Fruit fly (Drosophila melanogaster) whole organism, larva: ENCODE data around the gene CG12590.

ENCODE experiments used
- noc ChIP-seq: fragments of 200-800 bp; sonication (Bioruptor generic); optimal IDR thresholded peaks from 3 replicates; lab custom pipeline; 2019; ENCODE audit warnings: missing biosample characterization, mild to moderate bottlenecking, missing genetic modification characterization, moderate library complexity

The CG12590 gene

DNA sequence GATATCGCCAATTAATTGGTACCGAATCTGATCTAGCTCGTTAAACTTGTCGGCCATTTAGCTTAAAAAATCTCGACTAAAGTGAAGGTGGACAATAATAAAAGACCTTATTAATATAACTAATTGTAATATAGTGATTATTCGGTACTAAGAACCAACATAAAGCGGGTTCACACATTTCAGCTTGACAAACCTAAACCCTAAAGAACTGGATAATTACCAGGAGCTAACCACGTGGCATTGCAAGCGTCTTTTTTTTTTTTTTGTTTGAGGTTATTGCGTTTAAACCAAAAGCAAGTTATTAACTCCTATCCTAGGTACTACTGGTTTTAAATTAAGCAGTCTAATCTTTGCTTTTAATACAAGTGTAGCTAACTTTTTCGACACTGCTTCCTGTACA is at the start of gene CG12590:
Gene CG12590, plus strand, starts transcription at position 301 of the 400 bp plus-strand sequence.
- TF ChIP-seq noc (tag; lab: Kevin White, UChicago): no peak

DNA sequence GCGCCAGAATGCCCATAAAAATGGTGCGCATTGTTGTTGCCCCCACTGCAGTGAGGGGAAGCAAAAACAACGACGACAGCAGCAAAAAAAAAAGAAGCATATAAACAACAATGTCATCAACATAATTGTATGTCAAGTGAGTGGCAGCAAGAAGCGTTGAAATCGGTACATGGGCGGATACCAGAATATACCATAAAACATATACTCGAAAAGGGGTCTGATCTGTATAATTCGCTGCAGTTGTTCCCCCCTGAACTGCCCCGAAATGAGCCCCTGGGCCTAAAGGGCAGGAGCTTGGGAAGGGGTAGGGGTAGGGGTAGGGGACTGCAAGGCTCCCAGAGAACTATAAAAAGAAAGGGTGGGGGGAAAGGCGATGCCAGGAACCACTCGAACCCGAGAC is 47.5 kb upstream of the CG12590 start:
- no peak for TF ChIP-seq noc (tag; lab: Kevin White, UChicago)

DNA sequence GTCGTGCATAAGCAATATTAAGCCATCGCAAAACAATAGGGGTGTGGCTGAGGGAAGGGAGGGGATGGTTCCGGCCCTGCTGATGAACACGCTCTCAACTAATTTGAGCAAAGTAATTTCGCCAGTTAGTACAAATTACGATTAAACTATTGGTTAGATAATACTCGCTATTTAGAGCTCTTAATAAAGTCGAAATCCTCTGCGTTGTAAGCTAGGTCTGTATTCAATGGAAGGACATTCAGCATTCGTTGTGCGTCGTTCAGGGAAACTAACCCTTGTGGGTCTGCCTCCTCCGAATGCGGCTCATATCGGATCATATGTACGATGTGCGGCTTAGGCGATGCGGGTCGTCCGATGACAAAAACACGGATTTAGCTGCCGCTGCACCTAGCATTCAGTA is 47.0 kb upstream of the CG12590 start:
- TF ChIP-seq noc (tag; lab: Kevin White, UChicago): no peak

DNA sequence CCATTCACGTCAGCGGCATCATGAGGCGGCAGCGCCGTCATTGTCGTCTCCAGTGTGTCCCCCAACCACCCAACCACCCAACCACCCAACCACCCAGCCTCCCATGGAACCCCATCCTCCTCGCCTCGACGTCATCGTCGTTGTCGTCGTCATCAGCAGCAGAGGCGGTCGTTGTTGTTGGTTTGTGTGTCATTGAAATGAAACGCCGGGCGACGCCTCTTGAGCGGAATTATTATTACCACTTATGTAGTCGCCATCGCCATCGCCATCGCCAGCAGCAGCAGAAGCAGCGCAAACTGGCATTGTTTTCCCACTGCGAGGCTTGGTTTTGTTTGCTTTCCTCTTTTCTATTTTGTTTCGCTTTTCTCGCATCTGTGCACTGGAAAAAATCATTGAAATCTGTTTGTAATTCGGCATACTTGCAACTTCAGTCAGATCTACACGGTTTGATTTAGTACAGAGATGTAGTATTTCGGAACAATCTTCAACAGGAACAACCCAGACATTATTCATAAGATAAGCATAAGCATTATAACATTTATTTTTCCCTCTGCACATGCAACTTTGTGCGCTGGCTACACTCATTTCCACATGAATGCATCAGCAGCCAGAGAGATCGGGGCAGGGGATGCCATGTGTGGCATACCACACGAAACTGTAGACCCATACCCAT is 46.5 kb upstream of the CG12590 start:
- TF ChIP-seq noc (tag; lab: Kevin White, UChicago): no peak

DNA sequence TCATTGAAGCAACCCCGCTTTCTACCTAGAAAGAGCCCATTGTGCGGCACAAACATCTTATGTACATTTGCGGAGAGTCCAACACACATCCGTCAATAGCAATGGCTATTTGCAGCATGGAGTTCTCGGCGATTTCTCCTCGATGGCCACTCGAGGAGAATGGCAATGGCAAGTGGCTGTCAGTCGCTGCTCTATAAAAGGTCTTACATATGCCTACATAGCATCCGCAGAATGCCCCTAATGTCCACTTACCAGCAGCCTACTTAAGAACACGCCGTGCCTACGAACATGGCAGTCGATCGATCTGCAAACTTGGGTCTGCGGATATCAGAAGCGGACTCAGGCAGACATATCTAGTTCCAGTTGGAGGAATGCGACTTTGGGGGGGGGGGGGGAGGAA is 45.3 kb upstream of the CG12590 start:
- no peak for TF ChIP-seq noc (tag; lab: Kevin White, UChicago)

DNA sequence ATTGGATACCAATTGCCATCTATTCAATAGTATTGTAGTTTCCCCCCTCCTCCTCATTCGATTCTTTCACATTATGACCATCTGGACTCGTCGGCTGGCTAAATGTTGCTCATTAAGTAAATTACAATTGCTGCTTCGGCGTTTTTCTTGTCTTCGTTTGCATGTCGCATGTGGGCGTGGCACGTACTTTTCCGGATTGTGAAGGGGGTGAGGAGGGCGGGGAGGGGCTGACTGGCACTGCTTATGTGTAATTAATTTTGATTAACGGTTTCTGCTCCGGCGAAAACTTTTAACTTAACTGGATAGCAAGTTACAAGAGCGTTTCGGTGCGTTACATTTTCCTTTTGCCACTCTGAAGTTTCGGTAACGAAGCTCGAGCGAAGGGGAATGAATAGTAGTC is 44.0 kb upstream of the CG12590 start:
- TF ChIP-seq noc (tag; lab: Kevin White, UChicago): no peak

DNA sequence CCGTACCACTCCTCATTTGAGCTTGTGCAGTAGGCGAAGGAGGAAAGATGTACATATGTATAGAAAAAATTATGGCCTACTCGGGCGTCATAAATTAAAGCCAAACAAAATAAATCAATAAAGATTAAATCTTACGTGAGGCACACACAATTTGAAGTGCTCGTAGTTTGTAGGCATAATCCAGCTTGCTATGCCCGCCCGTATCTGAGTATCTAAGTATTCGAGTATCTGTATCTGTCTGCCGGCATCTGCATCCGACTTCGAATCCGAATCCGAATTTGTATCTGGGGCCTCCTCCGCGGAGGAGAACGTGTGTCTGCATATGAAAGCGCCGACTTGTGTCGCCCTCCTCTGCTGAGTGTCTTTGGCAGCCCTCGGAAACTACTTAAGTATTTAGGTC is 43.0 kb upstream of the CG12590 start:
- no peak for TF ChIP-seq noc (tag; lab: Kevin White, UChicago)

DNA sequence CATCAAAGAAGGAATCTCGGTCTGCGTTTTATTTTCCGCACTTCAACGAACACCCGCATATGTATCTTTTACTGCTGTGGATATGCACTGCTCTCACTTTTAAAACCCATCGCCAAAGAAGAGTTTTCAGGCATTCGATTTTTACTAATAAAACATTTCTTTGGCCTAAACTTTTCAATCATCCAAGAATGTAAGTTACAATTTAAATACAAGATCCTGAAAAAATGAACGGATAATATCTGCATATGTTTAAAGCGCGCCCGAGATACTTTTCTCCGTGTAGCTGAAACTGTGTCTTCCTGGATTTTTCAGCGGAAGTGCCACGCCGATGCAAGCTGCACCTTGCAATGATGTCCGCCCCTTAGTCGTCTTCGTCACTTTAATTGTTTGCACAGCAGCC is 41.2 kb upstream of the CG12590 start:
- no peak for TF ChIP-seq noc (tag; lab: Kevin White, UChicago)

DNA sequence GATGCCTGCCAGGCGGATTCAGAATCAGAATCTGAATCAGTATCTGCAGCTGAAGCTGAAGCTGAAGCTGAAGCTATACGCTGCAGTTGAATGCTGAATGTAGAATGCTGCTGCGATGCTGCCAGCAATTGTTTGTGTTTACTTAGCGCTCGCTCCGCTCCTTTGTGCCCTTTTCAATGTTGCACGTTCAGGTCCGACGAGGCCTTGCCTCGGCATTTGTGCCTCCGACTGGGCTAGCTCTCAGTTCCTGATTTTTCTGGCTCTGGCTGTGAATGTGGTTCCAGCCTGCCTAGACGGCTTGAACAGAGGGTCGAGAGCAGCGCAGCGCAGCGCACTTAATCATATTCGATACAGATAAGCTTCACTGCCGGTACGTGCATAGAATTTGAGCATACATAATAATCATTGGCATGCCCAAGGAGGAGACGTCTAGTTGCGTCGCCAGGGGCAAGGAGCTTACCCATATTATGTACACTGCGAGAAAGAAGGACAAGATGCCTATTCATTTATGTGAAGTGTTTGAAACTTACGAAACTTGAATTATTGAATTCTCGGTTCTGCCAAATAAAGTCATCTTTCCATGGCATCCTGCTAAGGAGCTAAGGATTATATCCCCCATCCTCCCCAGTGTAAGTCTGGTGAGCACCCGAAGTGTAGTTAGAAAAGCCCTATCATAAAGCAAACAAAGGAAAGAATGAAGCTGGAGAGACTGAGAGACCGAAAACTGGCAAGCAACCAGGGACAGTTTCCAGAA is 38.8 kb upstream of the CG12590 start:
- TF ChIP-seq noc (tag; lab: Kevin White, UChicago): no peak

DNA sequence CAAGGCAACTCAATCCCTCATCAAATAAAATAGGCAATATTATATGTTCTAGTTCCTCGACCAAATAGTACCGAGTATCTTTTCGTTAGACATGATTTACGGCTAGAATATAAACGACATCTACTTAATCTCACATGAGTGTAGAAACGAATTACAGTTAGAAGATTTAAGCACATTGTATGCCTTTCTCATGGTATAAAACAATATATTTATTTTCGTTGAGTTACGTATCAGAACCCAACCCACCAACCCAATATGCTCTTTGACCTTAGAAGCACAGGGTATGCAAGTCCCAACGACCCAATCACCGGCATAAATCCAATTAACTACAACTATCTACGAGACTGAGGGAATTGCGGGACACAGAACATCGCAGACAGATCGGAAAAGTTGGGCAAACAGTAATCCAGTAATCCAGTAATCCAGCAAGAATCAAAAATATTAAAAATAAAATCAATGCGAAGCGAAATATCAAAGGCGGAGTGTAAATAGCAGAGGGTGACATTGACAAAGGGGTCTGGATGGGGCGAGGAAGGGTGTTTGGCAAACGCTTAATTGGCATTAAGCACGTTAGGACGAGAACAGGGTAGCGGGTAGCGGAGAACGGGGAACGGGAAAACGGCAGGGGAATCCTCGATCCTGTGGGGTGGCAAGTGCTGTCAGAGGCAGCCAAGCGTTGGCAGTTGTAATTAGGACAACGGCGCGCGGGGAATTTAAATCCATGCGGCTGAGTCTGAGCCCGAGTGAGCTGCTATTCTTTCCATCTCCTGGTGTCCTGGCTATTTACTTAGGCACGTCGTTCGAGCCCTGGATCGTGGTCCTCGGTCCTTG is 36.9 kb upstream of the CG12590 start:
- no peak for TF ChIP-seq noc (tag; lab: Kevin White, UChicago)

DNA sequence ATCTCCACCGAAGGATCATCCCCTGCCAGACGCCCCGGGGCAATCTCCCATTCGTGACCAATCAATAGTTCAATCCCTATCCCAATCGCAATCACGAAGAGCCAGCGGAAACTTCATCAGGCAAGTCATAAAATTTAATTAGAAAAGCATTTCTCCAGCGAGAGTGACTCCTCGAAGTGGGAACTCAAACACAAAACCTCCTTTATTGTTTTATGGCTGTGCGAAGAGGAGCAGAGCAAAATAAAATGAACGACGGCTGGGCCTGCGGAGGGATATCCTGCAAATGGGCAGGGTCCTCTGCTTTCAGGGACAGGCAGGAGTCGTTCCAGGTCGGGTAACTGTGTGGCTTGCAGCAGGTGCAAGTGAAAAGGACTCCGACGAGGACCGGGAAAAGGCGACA is 34.5 kb upstream of the CG12590 start:
- no peak for TF ChIP-seq noc (tag; lab: Kevin White, UChicago)

DNA sequence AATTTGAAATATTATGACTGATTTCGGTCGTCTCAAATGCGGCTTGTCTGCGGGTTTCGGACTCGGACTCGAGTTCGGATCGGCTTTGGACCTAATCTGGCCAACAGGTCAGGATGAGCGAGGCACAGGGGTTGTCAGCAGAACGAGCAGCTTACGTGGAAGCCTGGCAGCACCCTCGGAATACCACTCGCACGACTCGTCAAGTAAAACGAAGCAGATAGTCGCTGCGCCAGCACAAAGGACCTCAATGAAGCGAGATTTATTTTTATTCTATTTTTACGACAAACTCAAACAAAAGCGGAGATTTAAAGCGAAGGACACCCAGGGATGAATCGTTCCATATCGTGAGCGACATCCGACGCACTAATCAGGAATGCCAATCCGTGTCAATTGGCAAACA is 33.6 kb upstream of the CG12590 start:
- no peak for TF ChIP-seq noc (tag; lab: Kevin White, UChicago)

DNA sequence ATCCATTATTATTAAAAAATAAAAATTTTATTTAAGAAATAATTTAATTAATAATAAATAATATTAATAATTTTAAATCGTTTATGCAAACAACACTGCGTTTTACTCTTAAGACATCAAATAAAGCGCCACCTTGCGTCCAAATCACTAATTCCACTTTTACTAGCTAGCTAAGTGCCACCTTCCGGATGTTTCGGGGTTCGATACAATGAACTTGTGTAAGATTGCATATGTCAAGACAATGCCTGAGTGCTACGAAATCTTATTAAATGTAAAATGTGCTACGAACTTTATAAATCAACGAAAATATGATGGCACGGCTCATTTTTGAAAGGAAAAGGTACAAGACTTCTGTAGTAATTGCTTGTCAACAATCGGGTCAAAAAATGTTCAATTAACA is 32.5 kb upstream of the CG12590 start:
- TF ChIP-seq noc (tag; lab: Kevin White, UChicago): no peak

DNA sequence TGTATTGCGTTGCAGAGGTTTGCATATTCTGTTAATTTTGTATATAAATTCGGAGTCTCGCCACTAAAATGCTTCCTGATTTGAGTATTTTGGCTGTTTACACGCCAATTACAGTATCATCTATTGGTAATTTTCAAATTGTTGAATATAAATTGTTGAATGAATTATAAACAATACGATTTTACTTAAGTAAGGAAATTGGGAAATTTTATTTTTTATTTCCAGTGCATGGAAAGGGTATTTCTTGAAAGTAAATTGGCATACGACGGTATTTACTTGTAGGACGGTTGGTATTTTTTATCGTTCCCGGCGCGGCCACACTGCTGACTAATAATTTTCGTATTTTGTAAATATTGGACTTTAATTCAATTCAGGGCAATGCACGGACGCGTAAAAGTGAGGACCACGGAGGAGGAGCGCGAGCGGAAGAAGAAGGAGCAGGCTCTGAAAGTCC is 31.6 kb upstream of the CG12590 start, which contains the start of gene RabGGTa:
Gene RabGGTa, plus strand, starts transcription at position 298 of the 454 bp plus-strand sequence.
- no peak for TF ChIP-seq noc (tag; lab: Kevin White, UChicago)

DNA sequence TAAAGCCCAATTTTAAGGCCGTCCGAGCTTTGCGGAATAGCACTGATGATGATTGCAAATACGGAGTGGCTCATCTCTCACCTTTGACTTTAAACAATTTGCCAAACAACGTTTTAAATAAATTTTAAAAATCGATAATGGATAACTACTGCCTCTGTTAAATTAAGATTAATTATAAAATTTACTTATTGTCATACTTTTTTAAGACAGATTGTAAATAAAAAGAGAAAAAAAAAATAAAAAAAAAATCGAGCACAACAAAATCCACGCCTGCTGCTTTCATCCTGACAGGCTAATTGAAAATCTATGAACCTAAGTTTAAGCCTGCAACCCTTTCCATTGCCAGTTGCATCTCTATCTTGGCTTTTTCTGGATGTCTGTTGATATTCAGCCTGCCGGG is 20.5 kb upstream of the CG12590 start, which contains the start of gene CG12589:
Gene CG12589, minus strand, starts transcription at position 101 of the 400 bp plus-strand sequence.
- TF ChIP-seq noc (tag; lab: Kevin White, UChicago): no peak

DNA sequence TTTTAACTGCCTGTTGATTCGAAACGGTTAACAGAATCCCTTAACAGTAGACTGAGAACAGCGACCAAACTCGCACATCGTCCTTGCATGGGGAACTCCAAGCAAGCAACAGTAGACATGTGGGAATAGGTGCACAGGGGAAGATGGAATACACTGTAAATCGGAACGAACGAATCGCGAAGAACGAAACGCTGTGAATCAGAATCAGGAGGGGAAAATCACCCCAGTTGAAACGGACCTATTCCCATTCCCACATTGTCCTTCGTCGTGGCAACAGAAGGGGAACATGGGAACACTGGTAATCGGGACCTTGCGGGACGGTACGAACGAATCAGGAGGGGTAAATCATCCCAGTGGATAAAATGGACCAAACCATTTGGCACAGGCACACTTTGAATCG is 8.9 kb upstream of the CG12590 start, which contains the start of gene dpr16:
Gene dpr16, plus strand, starts transcription at position 386 of the 400 bp plus-strand sequence.
- TF ChIP-seq noc (tag; lab: Kevin White, UChicago): no peak
